Worm (Caenorhabditis elegans): ENCODE results near the gene C12D12.1.

The C12D12.1 gene

DNA sequence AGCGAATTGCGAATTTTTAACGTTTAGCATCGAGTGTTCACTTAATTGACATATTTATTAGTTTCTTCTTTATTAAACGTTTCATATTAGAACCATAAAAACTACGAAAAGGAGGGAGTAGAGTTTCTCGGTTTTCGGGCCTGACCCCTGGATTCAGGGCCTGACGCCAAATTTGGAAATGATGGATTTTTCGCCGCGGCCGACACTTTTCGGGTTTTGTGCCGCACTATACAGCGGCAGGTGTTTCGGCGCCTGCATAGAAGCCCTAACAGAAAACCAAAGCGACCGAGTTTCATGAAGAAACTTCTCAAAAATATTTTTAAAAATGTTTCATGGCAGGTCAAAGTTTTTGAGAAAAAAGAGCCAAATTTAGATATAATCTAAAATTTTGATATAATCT lies 1.3 kb downstream of the C12D12.1 start:
- no peak for TF ChIP-seq ceh-100 (GFP tag; IDR thresholded peaks at IDR 0.05)
- no peak for TF ChIP-seq lin-35 (GFP tag; optimal IDR thresholded peaks at IDR 0.05)
- TF ChIP-seq snpc-4 (GFP tag; optimal IDR thresholded peaks at IDR 0.05) = peak; percentile 18
- TF ChIP-seq snpc-4 (tag; optimal IDR thresholded peaks at IDR 0.05) = peak in 2 of 4 experiments; percentile 64 to 78
- no peak for TF ChIP-seq Y67H2A.10 (GFP tag; conservative IDR thresholded peaks at IDR 0.05)
- no peak for TF ChIP-seq hlh-26 (GFP tag; conservative IDR thresholded peaks at IDR 0.05)

DNA sequence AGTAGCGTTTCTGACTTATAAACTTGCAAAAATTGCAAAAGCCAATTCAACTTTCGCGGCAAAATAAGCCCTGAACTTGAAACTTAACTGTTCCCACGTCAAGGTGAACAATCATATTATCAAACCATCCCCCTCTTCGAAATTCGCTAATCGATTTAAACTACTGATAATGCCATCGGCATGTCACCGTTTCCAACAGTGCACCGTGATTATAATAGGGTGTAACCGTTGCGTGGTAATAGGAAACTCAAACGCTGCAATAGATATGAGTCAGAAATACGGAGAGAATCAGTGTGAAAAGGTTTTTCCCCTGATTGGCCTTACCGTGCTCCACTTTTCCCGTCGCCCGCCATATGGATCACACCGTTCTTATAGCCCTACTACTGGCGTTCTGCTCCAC lies 1.9 kb downstream of the C12D12.1 start:
- peak; percentile 57 for TF ChIP-seq ets-4 (GFP tag; optimal IDR thresholded peaks at IDR 0.05)
- no peak for TF ChIP-seq egl-18 (GFP tag; IDR thresholded peaks at IDR 0.05)
- TF ChIP-seq mxl-1 (tag; optimal IDR thresholded peaks at IDR 0.05) = no peak
- TF ChIP-seq fkh-3 (tag; optimal IDR thresholded peaks at IDR 0.05) = no peak
- no peak for TF ChIP-seq attf-5 (GFP tag; optimal IDR thresholded peaks at IDR 0.05)
- TF ChIP-seq cebp-1 (GFP tag; IDR thresholded peaks at IDR 0.05) = no peak
- peak; percentile 7 for TF ChIP-seq cebp-1 (tag; optimal IDR thresholded peaks at IDR 0.05)
- TF ChIP-seq efl-1 (GFP tag; optimal IDR thresholded peaks at IDR 0.05) = no peak
- TF ChIP-seq rcor-1 (GFP tag; IDR thresholded peaks at IDR 0.05) = no peak
- TF ChIP-seq dpff-1 (tag; optimal IDR thresholded peaks at IDR 0.05) = no peak
- peak; percentile 22 to 56 for TF ChIP-seq let-607 (tag; optimal IDR thresholded peaks at IDR 0.05)
- TF ChIP-seq nhr-80 (tag; optimal IDR thresholded peaks at IDR 0.05) = peak; percentile 93
- no peak for TF ChIP-seq Y53G8AR.9 (GFP tag; conservative IDR thresholded peaks at IDR 0.05)
- TF ChIP-seq ZK185.1 (tag; optimal IDR thresholded peaks at IDR 0.05; ENCODE audit: poor library complexity, severe bottlenecking) = no peak
- no peak for TF ChIP-seq lsl-1 (GFP tag; optimal IDR thresholded peaks at IDR 0.05)
- TF ChIP-seq snpc-4 (GFP tag; optimal IDR thresholded peaks at IDR 0.05) = no peak
- no peak for TF ChIP-seq snpc-4 (tag; optimal IDR thresholded peaks at IDR 0.05)
- TF ChIP-seq dox-1 (GFP tag; IDR thresholded peaks at IDR 0.05) = peak; percentile 63; the same call in 1 of the 2 replicates

DNA sequence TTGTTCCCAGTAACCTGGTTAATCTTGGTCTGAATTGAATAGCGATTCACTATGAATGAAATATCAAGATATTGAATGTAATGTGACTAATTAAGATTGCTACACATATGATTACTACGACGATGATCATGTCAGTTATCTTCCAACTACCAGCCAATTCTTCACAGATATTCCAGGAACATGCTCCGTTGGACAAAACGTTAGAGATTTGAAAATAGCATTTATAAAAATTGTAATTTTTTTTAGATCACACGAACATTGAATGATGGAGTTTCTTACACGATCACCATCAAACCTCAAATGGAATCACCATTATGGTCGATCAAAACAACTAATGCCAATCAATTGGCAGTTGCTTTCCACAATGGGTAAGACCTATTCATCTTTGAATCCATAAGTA lies 4.0 kb downstream of the C12D12.1 start:
- TF ChIP-seq K11D2.4 (GFP tag; IDR thresholded peaks at IDR 0.05) (no peak), repo-1 (tag; optimal IDR thresholded peaks at IDR 0.05) (no peak), aptf-3 (GFP tag; IDR thresholded peaks at IDR 0.05) (no peak), ceh-58 (GFP tag; IDR thresholded peaks at IDR 0.05) (no peak), mxl-1 (tag; optimal IDR thresholded peaks at IDR 0.05) (no peak), nhr-27 (tag; optimal IDR thresholded peaks at IDR 0.05) (no peak), ekl-4 (GFP tag; IDR thresholded peaks at IDR 0.05) (no peak), ccch-3 (GFP tag; optimal IDR thresholded peaks at IDR 0.05) (no peak), B0261.1 (tag; optimal IDR thresholded peaks at IDR 0.05) (no peak), ztf-28 (GFP tag; IDR thresholded peaks at IDR 0.05) (no peak), madf-3 (GFP tag; IDR thresholded peaks at IDR 0.05) (no peak), fkh-3 (tag; optimal IDR thresholded peaks at IDR 0.05) (no peak), nhr-80 (tag; optimal IDR thresholded peaks at IDR 0.05) (no peak), unc-62 (GFP tag; optimal IDR thresholded peaks at IDR 0.05) (no peak), ztf-18 (tag; optimal IDR thresholded peaks at IDR 0.05) (no peak), F55B11.4 (tag; optimal IDR thresholded peaks at IDR 0.05; ENCODE audit: borderline replicate concordance, insufficient read depth) (no peak), aptf-2 (GFP tag; conservative IDR thresholded peaks at IDR 0.05) (no peak), lir-1 (GFP tag; conservative IDR thresholded peaks at IDR 0.05) (no peak), chd-7 (tag; optimal IDR thresholded peaks at IDR 0.05) (no peak)

Data from whole organism, young adult.